Fruit fly (Drosophila melanogaster): ENCODE measurements around the gene sloth2.
A peak's percentile ranks its signal among the peaks of the same experiment; 100 is the strongest.

Gene sloth2

DNA sequence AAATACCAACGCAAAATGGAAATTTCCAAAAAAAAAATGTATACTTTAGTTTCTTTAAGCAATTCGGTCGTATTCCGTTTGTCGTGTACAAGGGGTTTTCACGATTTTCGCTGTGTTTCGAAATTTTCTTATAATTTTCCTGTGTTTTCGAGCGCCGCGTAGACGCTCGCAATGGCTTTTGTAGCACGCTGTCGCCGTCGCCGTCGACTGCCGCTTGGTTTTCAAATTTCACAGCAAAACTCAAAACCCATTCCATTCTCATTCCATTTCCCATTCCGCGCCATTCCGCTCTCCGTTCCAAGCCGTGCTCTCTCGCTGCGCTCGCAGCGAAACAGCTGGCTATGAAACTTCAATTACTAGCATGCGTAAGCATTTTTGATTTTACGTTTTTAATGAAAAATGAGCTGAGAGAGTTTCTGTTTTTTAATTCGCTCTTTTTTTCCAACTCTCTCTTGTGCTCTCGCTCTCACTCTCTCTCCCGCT, 29.6 kb upstream of the sloth2 start (continued):
- TF ChIP-seq CG6765 (GFP tag; optimal IDR thresholded peaks at IDR 0.05), result no peak
- no peak for TF ChIP-seq trem (tag; optimal IDR thresholded peaks at IDR 0.05)
- no peak for TF ChIP-seq CG4404 (GFP tag; IDR thresholded peaks at IDR 0.05)
- TF ChIP-seq cad (GFP tag; optimal IDR thresholded peaks at IDR 0.05), result no peak
- TF ChIP-seq nerfin-1 (tag; optimal IDR thresholded peaks at IDR 0.05), result peak; percentile 41
- TF ChIP-seq ATbp (GFP tag; optimal IDR thresholded peaks at IDR 0.05), result no peak
- TF ChIP-seq Ravus (GFP tag; IDR thresholded peaks at IDR 0.05), result no peak
- no peak for TF ChIP-seq sima (GFP tag; optimal IDR thresholded peaks at IDR 0.05)
- peak; percentile 94 for TF ChIP-seq yki (optimal IDR thresholded peaks at IDR 0.05)
- no peak for TF ChIP-seq emc (GFP tag; optimal IDR thresholded peaks at IDR 0.05)
- TF ChIP-seq ci (GFP tag; IDR thresholded peaks at IDR 0.05), result peak; percentile 63; the same call in 2 of the 3 replicates
- TF ChIP-seq CG4854 (GFP tag; optimal IDR thresholded peaks at IDR 0.05), result no peak
- TF ChIP-seq crol (GFP tag; IDR thresholded peaks at IDR 0.05), result no peak
- 0 out of 2 replicates have a peak, but pooled peaks have one; percentile 22 for TF ChIP-seq Atf6 (GFP tag; IDR thresholded peaks at IDR 0.05)
- no peak for TF ChIP-seq Myb (GFP tag; optimal IDR thresholded peaks at IDR 0.05)
- peak; percentile 3 for TF ChIP-seq CG7786 (GFP tag; optimal IDR thresholded peaks at IDR 0.05)
- 0 out of 2 replicates have a peak, but pooled peaks have one; percentile 14 for TF ChIP-seq CG17328 (GFP tag; IDR thresholded peaks at IDR 0.05)
- no peak for TF ChIP-seq CG13123 (GFP tag; optimal IDR thresholded peaks at IDR 0.05)
- no peak for TF ChIP-seq CG30020 (tag; optimal IDR thresholded peaks at IDR 0.05)
- TF ChIP-seq Dad (GFP tag; optimal IDR thresholded peaks at IDR 0.05), result peak; percentile 4
- TF ChIP-seq CG11723 (GFP tag; optimal IDR thresholded peaks at IDR 0.05), result peak; percentile 27
- peak; percentile 48; the same call in 1 of the 3 replicates for TF ChIP-seq CG11695 (GFP tag; IDR thresholded peaks at IDR 0.05)
- no peak for TF ChIP-seq Tbp (GFP tag; optimal IDR thresholded peaks at IDR 0.05)
- TF ChIP-seq mld (GFP tag; IDR thresholded peaks at IDR 0.05; ENCODE audit: partially characterized antibody), result no peak
- TF ChIP-seq mam (GFP tag; optimal IDR thresholded peaks at IDR 0.05), result no peak
- peak; percentile 38; the same call in 2 of the 3 replicates for TF ChIP-seq row (GFP tag; IDR thresholded peaks at IDR 0.05)
- peak; percentile 76 for TF ChIP-seq chm (GFP tag; IDR thresholded peaks at IDR 0.05)
- no peak for TF ChIP-seq zf30C (GFP tag; optimal IDR thresholded peaks at IDR 0.05)
- no peak for TF ChIP-seq CG17361 (GFP tag; IDR thresholded peaks at IDR 0.05)
- TF ChIP-seq CG8089 (GFP tag; optimal IDR thresholded peaks at IDR 0.05), result no peak
- TF ChIP-seq unpg (GFP tag; optimal IDR thresholded peaks at IDR 0.05), result peak; percentile 1
- TF ChIP-seq CG10209 (GFP tag; optimal IDR thresholded peaks at IDR 0.05), result peak; percentile 5
- TF ChIP-seq CG12391 (tag; optimal IDR thresholded peaks at IDR 0.05), result peak; percentile 9
- no peak for TF ChIP-seq ssp (GFP tag; IDR thresholded peaks at IDR 0.05)
- no peak for TF ChIP-seq CG4424 (GFP tag; optimal IDR thresholded peaks at IDR 0.05)
- TF ChIP-seq CG15269 (tag; optimal IDR thresholded peaks at IDR 0.05), result peak; percentile 18
- no peak for TF ChIP-seq cg (GFP tag; optimal IDR thresholded peaks at IDR 0.05)
- TF ChIP-seq CG9797 (GFP tag; optimal IDR thresholded peaks at IDR 0.05), result no peak
- no peak for TF ChIP-seq CG18764 (GFP tag; optimal IDR thresholded peaks at IDR 0.05)
- TF ChIP-seq eve (GFP tag; optimal IDR thresholded peaks at IDR 0.05), result no peak
- no peak for TF ChIP-seq CG2712 (tag; optimal IDR thresholded peaks at IDR 0.05)
- no peak for TF ChIP-seq CG1603 (tag; optimal IDR thresholded peaks at IDR 0.05)
- no peak for TF ChIP-seq caup (GFP tag; optimal IDR thresholded peaks at IDR 0.05; ENCODE audit: severe bottlenecking)
- no peak for TF ChIP-seq stwl (tag; optimal IDR thresholded peaks at IDR 0.05)
- TF ChIP-seq Drgx (GFP tag; IDR thresholded peaks at IDR 0.05), result peak; percentile 56
- TF ChIP-seq Hsf (GFP tag; optimal IDR thresholded peaks at IDR 0.05), result no peak
- no peak for TF ChIP-seq CG12659 (GFP tag; optimal IDR thresholded peaks at IDR 0.05)
- TF ChIP-seq CG5180 (GFP tag; optimal IDR thresholded peaks at IDR 0.05), result no peak
- TF ChIP-seq CG17568 (GFP tag; optimal IDR thresholded peaks at IDR 0.05), result no peak
- TF ChIP-seq Lpt (GFP tag; optimal IDR thresholded peaks at IDR 0.05), result no peak
- TF ChIP-seq CG2120 (GFP tag; optimal IDR thresholded peaks at IDR 0.05), result peak; percentile 15
- no peak for TF ChIP-seq CG3281 (GFP tag; optimal IDR thresholded peaks at IDR 0.05)
